Fruit fly (Drosophila melanogaster): ENCODE measurements around the gene CG3847.
A peak's percentile ranks its signal among the peaks of the same experiment; 100 is the strongest.

Gene CG3847

DNA sequence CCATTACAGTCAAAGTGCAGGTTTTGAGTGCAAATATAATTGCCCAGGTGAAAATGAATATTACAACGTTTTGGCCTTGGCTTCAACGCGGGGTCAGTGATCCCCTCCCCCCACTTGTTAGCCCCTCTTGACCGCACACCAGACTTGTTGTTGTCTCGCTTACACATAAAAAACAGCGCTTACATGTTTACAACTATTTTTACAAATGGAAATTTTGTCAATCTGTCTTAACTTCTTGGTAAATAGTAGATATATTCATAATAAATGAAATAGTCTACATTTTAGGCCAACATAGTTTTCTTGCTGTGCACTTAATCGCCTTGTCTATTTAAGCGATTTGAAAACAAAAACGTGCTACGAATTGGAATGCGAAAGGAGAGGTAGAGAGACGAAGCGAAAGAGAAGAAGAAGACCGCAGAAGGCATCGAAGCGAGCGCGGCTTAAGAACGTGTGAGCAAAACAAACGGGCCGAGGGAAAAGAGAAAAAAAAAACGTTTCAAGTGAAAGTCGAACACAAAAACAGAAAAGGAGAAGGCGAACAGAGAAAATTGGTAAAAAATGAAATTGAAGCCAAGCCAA lies 6.8 kb upstream of the CG3847 start (continued):
- TF ChIP-seq CG16863 (GFP tag; optimal IDR thresholded peaks at IDR 0.05) (no peak), CG32767 (GFP tag; IDR thresholded peaks at IDR 0.05) (peak; percentile 66; the same call in 1 of the 2 replicates), chn (GFP tag; optimal IDR thresholded peaks at IDR 0.05) (peak; percentile 22), CG10543 (GFP tag; optimal IDR thresholded peaks at IDR 0.05) (no peak), ase (GFP tag; IDR thresholded peaks at IDR 0.05) (peak; percentile 59; the same call in 2 of the 3 replicates), CG12104 (GFP tag; optimal IDR thresholded peaks at IDR 0.05) (peak; percentile 41), CG4282 (GFP tag; optimal IDR thresholded peaks at IDR 0.05) (no peak), pho (GFP tag; optimal IDR thresholded peaks at IDR 0.05) (no peak), run (tag; optimal IDR thresholded peaks at IDR 0.05) (no peak), Awh (GFP tag; IDR thresholded peaks at IDR 0.05) (peak; percentile 72), ci (GFP tag; IDR thresholded peaks at IDR 0.05) (peak; percentile 87), yki (optimal IDR thresholded peaks at IDR 0.05) (no peak), sob (GFP tag; IDR thresholded peaks at IDR 0.05) (peak; percentile 47; the same call in 1 of the 2 replicates), dpn (GFP tag; optimal IDR thresholded peaks at IDR 0.05) (peak; percentile 19 to 43), knrl (GFP tag; IDR thresholded peaks at IDR 0.05; ENCODE audit: partially characterized antibody) (no peak), sqz (GFP tag; optimal IDR thresholded peaks at IDR 0.05) (no peak), CG7987 (GFP tag; optimal IDR thresholded peaks at IDR 0.05) (no peak), danr (GFP tag; IDR thresholded peaks at IDR 0.05) (no peak), CG1233 (GFP tag; optimal IDR thresholded peaks at IDR 0.05) (peak; percentile 14), CG4730 (GFP tag; IDR thresholded peaks at IDR 0.05) (no peak), ac (GFP tag; optimal IDR thresholded peaks at IDR 0.05) (no peak), tna (GFP tag; IDR thresholded peaks at IDR 0.05; ENCODE audit: partially characterized antibody) (no peak), eyg (GFP tag; optimal IDR thresholded peaks at IDR 0.05) (no peak), Lim3 (GFP tag; IDR thresholded peaks at IDR 0.05) (no peak), cad (GFP tag; optimal IDR thresholded peaks at IDR 0.05) (no peak), Kr (GFP tag; optimal IDR thresholded peaks at IDR 0.05) (no peak), exex (tag; optimal IDR thresholded peaks at IDR 0.05) (peak; percentile 24), Ets97D (GFP tag; optimal IDR thresholded peaks at IDR 0.05) (no peak), CG4617 (GFP tag; optimal IDR thresholded peaks at IDR 0.05; ENCODE audit: borderline replicate concordance) (no peak), Mrtf (GFP tag; IDR thresholded peaks at IDR 0.05) (0 out of 3 replicates have a peak, but pooled peaks have one; percentile 6), sr (GFP tag; IDR thresholded peaks at IDR 0.05) (no peak), Hsf (GFP tag; optimal IDR thresholded peaks at IDR 0.05) (peak; percentile 41), Neu2 (GFP tag; optimal IDR thresholded peaks at IDR 0.05; ENCODE audit: borderline replicate concordance) (no peak), CG10959 (GFP tag; IDR thresholded peaks at IDR 0.05) (no peak), CG6254 (GFP tag; optimal IDR thresholded peaks at IDR 0.05) (no peak), row (GFP tag; IDR thresholded peaks at IDR 0.05) (peak; percentile 61), CG8924 (tag; optimal IDR thresholded peaks at IDR 0.05) (peak; percentile 46), wek (GFP tag; optimal IDR thresholded peaks at IDR 0.05) (no peak), CG11456 (GFP tag; IDR thresholded peaks at IDR 0.05) (peak; percentile 54; the same call in 1 of the 3 replicates), Ets65A (GFP tag) (peak; percentile 77), CG11093 (GFP tag; IDR thresholded peaks at IDR 0.05) (no peak), CG15073 (GFP tag; optimal IDR thresholded peaks at IDR 0.05) (no peak), CG12071 (GFP tag; optimal IDR thresholded peaks at IDR 0.05) (peak; percentile 38), dmrt11E (tag; optimal IDR thresholded peaks at IDR 0.05) (no peak), vfl (GFP tag; optimal IDR thresholded peaks at IDR 0.05) (peak; percentile 12), Spps (tag; optimal IDR thresholded peaks at IDR 0.05) (peak; percentile 22), fd102C (GFP tag; optimal IDR thresholded peaks at IDR 0.05) (no peak), vnd (GFP tag; IDR thresholded peaks at IDR 0.05; ENCODE audit: partially characterized antibody) (no peak), CG8478 (optimal IDR thresholded peaks at IDR 0.05) (no peak), gsb (GFP tag; IDR thresholded peaks at IDR 0.05) (no peak), CG17361 (GFP tag; IDR thresholded peaks at IDR 0.05) (no peak), CG14441 (GFP tag; IDR thresholded peaks at IDR 0.05) (peak; percentile 62)
